Fruit fly (Drosophila melanogaster): ENCODE results near the gene CG34303.

CG34303 gene

dm6 chr3R:10124764-10125163 lies 26.9 kb downstream of the CG34303 start:
- TF ChIP-seq dmrt93B (GFP tag; optimal IDR thresholded peaks at IDR 0.05): no peak
- TF ChIP-seq tai (GFP tag; optimal IDR thresholded peaks at IDR 0.05): no peak
- TF ChIP-seq fru (GFP tag; optimal IDR thresholded peaks at IDR 0.05): no peak
- no peak for TF ChIP-seq rgr (GFP tag; optimal IDR thresholded peaks at IDR 0.05)
- TF ChIP-seq CrebA (GFP tag; optimal IDR thresholded peaks at IDR 0.05; ENCODE audit: borderline replicate concordance): no peak
- no peak for TF ChIP-seq ey (GFP tag; optimal IDR thresholded peaks at IDR 0.05)
- TF ChIP-seq Dfd (GFP tag; optimal IDR thresholded peaks at IDR 0.05): no peak
- TF ChIP-seq h (GFP tag; optimal IDR thresholded peaks at IDR 0.05): no peak
- no peak for TF ChIP-seq brk (GFP tag; optimal IDR thresholded peaks at IDR 0.05)
- no peak for TF ChIP-seq lola (GFP tag; optimal IDR thresholded peaks at IDR 0.05)
- TF ChIP-seq dl (GFP tag; optimal IDR thresholded peaks at IDR 0.05; ENCODE audit: insufficient read depth in 1 of 2, partially characterized antibody in 2 of 2): no peak
- TF ChIP-seq Hnf4 (GFP tag; optimal IDR thresholded peaks at IDR 0.05): no peak
- no peak for TF ChIP-seq Abd-B (GFP tag; optimal IDR thresholded peaks at IDR 0.05)
- no peak for TF ChIP-seq Rel (GFP tag; optimal IDR thresholded peaks at IDR 0.05)
- no peak for TF ChIP-seq Rel (tag; optimal IDR thresholded peaks at IDR 0.05)
- no peak for TF ChIP-seq CG9705 (GFP tag; optimal IDR thresholded peaks at IDR 0.05)
- no peak for TF ChIP-seq usp (GFP tag; optimal IDR thresholded peaks at IDR 0.05)

dm6 chr3R:10121266-10121904 lies 30.3 kb downstream of the CG34303 start, which contains the start of the genes gammaSnap2 and ATPsynepsilonL:
gammaSnap2 (minus strand) TSS chr3R:10121400.
ATPsynepsilonL (plus strand) TSS chr3R:10121773.
- no peak for TF ChIP-seq dl (GFP tag; optimal IDR thresholded peaks at IDR 0.05; ENCODE audit: insufficient read depth in 1 of 2, partially characterized antibody in 2 of 2)
- no peak for TF ChIP-seq Jra (GFP tag; optimal IDR thresholded peaks at IDR 0.05)
- TF ChIP-seq Myc (optimal IDR thresholded peaks at IDR 0.05): no peak
- no peak for TF ChIP-seq sv (GFP tag; optimal IDR thresholded peaks at IDR 0.05)
- TF ChIP-seq usp (GFP tag; optimal IDR thresholded peaks at IDR 0.05): no peak
- no peak for TF ChIP-seq brk (GFP tag; optimal IDR thresholded peaks at IDR 0.05)
- no peak for TF ChIP-seq CG32264 (GFP tag; optimal IDR thresholded peaks at IDR 0.05)
- TF ChIP-seq ey (GFP tag; optimal IDR thresholded peaks at IDR 0.05): no peak
- no peak for TF ChIP-seq Dfd (GFP tag; optimal IDR thresholded peaks at IDR 0.05)
- no peak for TF ChIP-seq Hr78 (GFP tag; optimal IDR thresholded peaks at IDR 0.05)
- TF ChIP-seq Sp1 (GFP tag; optimal IDR thresholded peaks at IDR 0.05): no peak
- TF ChIP-seq Hr83 (GFP tag; optimal IDR thresholded peaks at IDR 0.05; ENCODE audit: poor library complexity, severe bottlenecking): no peak
- no peak for TF ChIP-seq tai (GFP tag; optimal IDR thresholded peaks at IDR 0.05)
- TF ChIP-seq foxo (GFP tag; optimal IDR thresholded peaks at IDR 0.05): no peak
- no peak for TF ChIP-seq sage (GFP tag; optimal IDR thresholded peaks at IDR 0.05)
- TF ChIP-seq Dif (GFP tag; optimal IDR thresholded peaks at IDR 0.05; ENCODE audit: partially characterized antibody): no peak
- no peak for TF ChIP-seq OdsH (GFP tag; optimal IDR thresholded peaks at IDR 0.05)
- TF ChIP-seq CrebA (GFP tag; optimal IDR thresholded peaks at IDR 0.05; ENCODE audit: borderline replicate concordance): no peak

- TF ChIP-seq dsf (GFP tag; optimal IDR thresholded peaks at IDR 0.05; ENCODE audit: borderline replicate concordance) (no peak), Vsx2 (GFP tag; optimal IDR thresholded peaks at IDR 0.05; ENCODE audit: partially characterized antibody) (peak; percentile 59), Rel (GFP tag; optimal IDR thresholded peaks at IDR 0.05) (no peak), Rel (tag; optimal IDR thresholded peaks at IDR 0.05) (peak; percentile 60), h (GFP tag; optimal IDR thresholded peaks at IDR 0.05) (peak; percentile 62)
These were observed 32.1 kb downstream of the CG34303 start for dm6 chr3R:10119592-10119991.

dm6 chr3R:10115797-10116196 lies 35.9 kb downstream of the CG34303 start:
- TF ChIP-seq sage (GFP tag; optimal IDR thresholded peaks at IDR 0.05) (no peak), foxo (GFP tag; optimal IDR thresholded peaks at IDR 0.05) (no peak), dl (GFP tag; optimal IDR thresholded peaks at IDR 0.05; ENCODE audit: insufficient read depth in 1 of 2, partially characterized antibody in 2 of 2) (no peak), HLH106 (tag; optimal IDR thresholded peaks at IDR 0.05) (no peak), Mio (GFP tag; optimal IDR thresholded peaks at IDR 0.05) (no peak), GATAd (GFP tag; optimal IDR thresholded peaks at IDR 0.05) (no peak), lola (GFP tag; optimal IDR thresholded peaks at IDR 0.05) (no peak), woc (GFP tag; optimal IDR thresholded peaks at IDR 0.05) (no peak)
